Worm (Caenorhabditis elegans) whole organism, mixed stage, embryonic: ENCODE results near the gene srh-39.

Experiments
- blmp-1 ChIP-seq: fragments of 150-350 bp; optimal IDR thresholded peaks from 2 replicates; lab custom pipeline; 2014; ENCODE audit warnings: missing biosample characterization, missing genetic modification characterization
- elt-3 ChIP-seq: fragments of 150-350 bp; optimal IDR thresholded peaks from 2 replicates; lab custom pipeline; 2014; ENCODE audit warnings: missing biosample characterization, missing genetic modification characterization
- hlh-1 ChIP-seq: fragments of 150-350 bp; optimal IDR thresholded peaks from 2 replicates; lab custom pipeline; 2014; ENCODE audit warnings: missing biosample characterization, missing genetic modification reagents, missing genetic modification characterization
- lsy-2 ChIP-seq: fragments of 150-350 bp; optimal IDR thresholded peaks from 2 replicates; lab custom pipeline; 2014; ENCODE audit warnings: missing biosample characterization, missing genetic modification characterization
- mep-1 ChIP-seq: fragments of 150-350 bp; optimal IDR thresholded peaks from 2 replicates; lab custom pipeline; 2017; ENCODE audit warnings: missing biosample characterization, missing genetic modification reagents, missing genetic modification characterization, inconsistent platforms
- nhr-12 ChIP-seq: fragments of 150-350 bp; optimal IDR thresholded peaks from 2 replicates; lab custom pipeline; 2014; ENCODE audit warnings: missing biosample characterization, missing genetic modification characterization
- nhr-237 ChIP-seq: fragments of 150-350 bp; optimal IDR thresholded peaks from 2 replicates; lab custom pipeline; 2014; ENCODE audit warnings: missing biosample characterization, missing genetic modification characterization
- nhr-28 ChIP-seq: fragments of 150-350 bp; optimal IDR thresholded peaks from 2 replicates; lab custom pipeline; 2014; ENCODE audit warnings: missing biosample characterization, missing genetic modification characterization
- pha-4 ChIP-seq: fragments of 150-350 bp; optimal IDR thresholded peaks from 2 replicates; lab custom pipeline; 2018; ENCODE audit warnings: missing biosample characterization, missing genetic modification reagents, missing genetic modification characterization
- sem-2 ChIP-seq: fragments of 200-800 bp; sonication (Bioruptor generic); optimal IDR thresholded peaks from 2 replicates; lab custom pipeline; 2018; ENCODE audit warnings: mild to moderate bottlenecking, missing genetic modification characterization, missing compliant biosample characterization
- unc-62 ChIP-seq: fragments of 150-350 bp; optimal IDR thresholded peaks from 2 replicates; lab custom pipeline; 2014; ENCODE audit warnings: missing biosample characterization, missing genetic modification reagents, missing genetic modification characterization
- ztf-11 ChIP-seq: fragments of 150-350 bp; optimal IDR thresholded peaks from 2 replicates; lab custom pipeline; 2014; ENCODE audit warnings: missing biosample characterization, missing genetic modification characterization

DNA sequence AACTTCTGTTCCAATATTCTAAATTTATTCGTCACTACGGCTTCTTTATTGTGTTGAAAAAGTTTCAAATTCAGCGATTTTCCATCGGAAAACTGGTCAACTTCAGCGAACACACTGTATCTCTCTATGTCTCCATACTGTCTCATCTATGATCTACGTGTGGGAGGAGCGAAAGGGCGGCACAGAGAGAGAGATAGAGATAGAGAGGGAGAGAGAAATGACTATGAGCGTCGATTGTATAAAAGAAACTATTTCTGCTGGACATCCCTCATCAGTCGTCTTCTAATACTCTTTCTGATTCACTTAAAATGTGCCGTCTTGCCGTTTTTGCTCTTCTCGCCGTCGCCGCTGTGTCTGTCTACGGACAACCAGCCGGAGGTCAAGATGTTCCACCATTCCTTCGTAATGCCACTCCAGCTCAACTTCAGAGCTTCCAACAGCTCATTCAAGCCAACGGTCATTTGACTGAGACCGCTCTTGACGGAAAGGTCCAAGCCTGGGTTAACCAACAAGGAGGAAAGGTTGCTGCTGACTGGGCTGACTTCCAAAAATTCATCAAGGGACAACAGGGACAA lies 25.1 kb upstream of the srh-39 start, which contains the start of gene srlf-1:
- TF ChIP-seq blmp-1 = no peak
- no peak for TF ChIP-seq nhr-28 (tag; lab: Kevin White, UChicago)
- no peak for TF ChIP-seq lsy-2 (tag; lab: Kevin White, UChicago)
- TF ChIP-seq elt-3 (tag; lab: Kevin White, UChicago) = no peak
- no peak for TF ChIP-seq nhr-237
- no peak for TF ChIP-seq nhr-12 (tag; lab: Kevin White, UChicago)
- no peak for TF ChIP-seq hlh-1 (tag; lab: Kevin White, UChicago)
- TF ChIP-seq sem-2 (GFP tag; lab: Kevin White, UChicago) = no peak
- TF ChIP-seq pha-4 (tag; lab: Kevin White, UChicago) = no peak
- TF ChIP-seq mep-1 (tag; lab: Kevin White, UChicago) = no peak
- TF ChIP-seq ztf-11 (tag; lab: Kevin White, UChicago) = no peak
- TF ChIP-seq unc-62 (GFP tag; lab: Kevin White, UChicago) = no peak
